Fruit fly (Drosophila melanogaster): ENCODE measurements around the gene orb.

The orb gene

dm6 chr3R:23297132-23297862 lies 16.6 kb upstream of the orb start:
- TF ChIP-seq CG12605 (GFP tag; IDR thresholded peaks at IDR 0.05) (no peak), CG17806 (tag; optimal IDR thresholded peaks at IDR 0.05) (no peak), fd96Ca (GFP tag; IDR thresholded peaks at IDR 0.05) (no peak), Pif1A (GFP tag; optimal IDR thresholded peaks at IDR 0.05) (no peak), CG9948 (tag; optimal IDR thresholded peaks at IDR 0.05) (no peak), rn (GFP tag; IDR thresholded peaks at IDR 0.05) (no peak), Pif1B (GFP tag; optimal IDR thresholded peaks at IDR 0.05) (no peak), Ets98B (GFP tag; IDR thresholded peaks at IDR 0.05) (no peak), D1 (tag; optimal IDR thresholded peaks at IDR 0.05) (no peak), CG10348 (GFP tag; IDR thresholded peaks at IDR 0.05) (no peak), CG13204 (GFP tag; optimal IDR thresholded peaks at IDR 0.05) (no peak), CG4496 (GFP tag; IDR thresholded peaks at IDR 0.05) (no peak), CG8301 (tag; optimal IDR thresholded peaks at IDR 0.05) (no peak), gl (tag; optimal IDR thresholded peaks at IDR 0.05) (no peak), CG34367 (tag; optimal IDR thresholded peaks at IDR 0.05) (no peak), CG15710 (tag; optimal IDR thresholded peaks at IDR 0.05) (peak; percentile 6), Snoo (tag; optimal IDR thresholded peaks at IDR 0.05) (peak; percentile 28), CG32121 (GFP tag; IDR thresholded peaks at IDR 0.05) (no peak), CG14655 (GFP tag; optimal IDR thresholded peaks at IDR 0.05) (peak; percentile 25), CG8159 (tag; optimal IDR thresholded peaks at IDR 0.05) (peak; percentile 18), EcR (GFP tag; optimal IDR thresholded peaks at IDR 0.05) (no peak)

- TF ChIP-seq CG12605 (GFP tag; IDR thresholded peaks at IDR 0.05) (0 out of 2 replicates have a peak, but pooled peaks have one; percentile 13), Ets98B (GFP tag; IDR thresholded peaks at IDR 0.05) (no peak), CG32121 (GFP tag; IDR thresholded peaks at IDR 0.05) (no peak), CG17806 (tag; optimal IDR thresholded peaks at IDR 0.05) (no peak), CG10348 (GFP tag; IDR thresholded peaks at IDR 0.05) (no peak), gl (tag; optimal IDR thresholded peaks at IDR 0.05) (no peak)
These were observed 15.5 kb upstream of the orb start for dm6 chr3R:23296146-23296545.

- TF ChIP-seq CG10348 (GFP tag; IDR thresholded peaks at IDR 0.05) (no peak), CG17806 (tag; optimal IDR thresholded peaks at IDR 0.05) (peak; percentile 42), gl (tag; optimal IDR thresholded peaks at IDR 0.05) (peak; percentile 80), D1 (tag; optimal IDR thresholded peaks at IDR 0.05) (peak; percentile 20), Pif1A (GFP tag; optimal IDR thresholded peaks at IDR 0.05) (peak; percentile 81), Ets98B (GFP tag; IDR thresholded peaks at IDR 0.05) (peak; percentile 81), fd96Ca (GFP tag; IDR thresholded peaks at IDR 0.05) (peak; percentile 77; the same call in 2 of the 3 replicates), CG13204 (GFP tag; optimal IDR thresholded peaks at IDR 0.05) (peak; percentile 65), CG15710 (tag; optimal IDR thresholded peaks at IDR 0.05) (peak; percentile 37), CG34367 (tag; optimal IDR thresholded peaks at IDR 0.05) (peak; percentile 59), EcR (GFP tag; optimal IDR thresholded peaks at IDR 0.05) (peak; percentile 60), CG32121 (GFP tag; IDR thresholded peaks at IDR 0.05) (peak; percentile 82), CG9948 (tag; optimal IDR thresholded peaks at IDR 0.05) (peak; percentile 35), Pif1B (GFP tag; optimal IDR thresholded peaks at IDR 0.05) (peak; percentile 65), CG4496 (GFP tag; IDR thresholded peaks at IDR 0.05) (peak; percentile 94), CG8159 (tag; optimal IDR thresholded peaks at IDR 0.05) (peak; percentile 50), CG14655 (GFP tag; optimal IDR thresholded peaks at IDR 0.05) (peak; percentile 58), Snoo (tag; optimal IDR thresholded peaks at IDR 0.05) (peak; percentile 64), rn (GFP tag; IDR thresholded peaks at IDR 0.05) (0 out of 2 replicates have a peak, but pooled peaks have one; percentile 14), CG8301 (tag; optimal IDR thresholded peaks at IDR 0.05) (peak; percentile 49), CG12605 (GFP tag; IDR thresholded peaks at IDR 0.05) (peak; percentile 75)
These were observed 14.7 kb upstream of the orb start for dm6 chr3R:23295360-23295772.

dm6 chr3R:23293066-23293777 lies 12.6 kb upstream of the orb start:
- peak; percentile 78 for TF ChIP-seq fd96Ca (GFP tag; IDR thresholded peaks at IDR 0.05)
- peak; percentile 54 for TF ChIP-seq Snoo (tag; optimal IDR thresholded peaks at IDR 0.05)
- TF ChIP-seq CG10348 (GFP tag; IDR thresholded peaks at IDR 0.05): no peak
- peak; percentile 84 for TF ChIP-seq CG4496 (GFP tag; IDR thresholded peaks at IDR 0.05)
- TF ChIP-seq CG32121 (GFP tag; IDR thresholded peaks at IDR 0.05): peak; percentile 80
- no peak for TF ChIP-seq EcR (GFP tag; optimal IDR thresholded peaks at IDR 0.05)
- no peak for TF ChIP-seq rn (GFP tag; IDR thresholded peaks at IDR 0.05)
- TF ChIP-seq CG15710 (tag; optimal IDR thresholded peaks at IDR 0.05): peak; percentile 57
- TF ChIP-seq Pif1A (GFP tag; optimal IDR thresholded peaks at IDR 0.05): peak; percentile 48
- peak; percentile 42 for TF ChIP-seq CG8159 (tag; optimal IDR thresholded peaks at IDR 0.05)
- TF ChIP-seq CG8301 (tag; optimal IDR thresholded peaks at IDR 0.05): peak; percentile 55
- peak; percentile 80 for TF ChIP-seq Ets98B (GFP tag; IDR thresholded peaks at IDR 0.05)
- peak; percentile 57 for TF ChIP-seq CG9948 (tag; optimal IDR thresholded peaks at IDR 0.05)
- TF ChIP-seq CG13204 (GFP tag; optimal IDR thresholded peaks at IDR 0.05): peak; percentile 56
- peak; percentile 67 for TF ChIP-seq Pif1B (GFP tag; optimal IDR thresholded peaks at IDR 0.05)
- peak; percentile 54 for TF ChIP-seq CG34367 (tag; optimal IDR thresholded peaks at IDR 0.05)
- peak; percentile 61 for TF ChIP-seq CG12605 (GFP tag; IDR thresholded peaks at IDR 0.05)
- TF ChIP-seq gl (tag; optimal IDR thresholded peaks at IDR 0.05): peak; percentile 78
- TF ChIP-seq CG17806 (tag; optimal IDR thresholded peaks at IDR 0.05): peak; percentile 47
- TF ChIP-seq CG14655 (GFP tag; optimal IDR thresholded peaks at IDR 0.05): peak; percentile 64
- TF ChIP-seq D1 (tag; optimal IDR thresholded peaks at IDR 0.05): no peak

dm6 chr3R:23292267-23292666 lies 11.6 kb upstream of the orb start:
- TF ChIP-seq D1 (tag; optimal IDR thresholded peaks at IDR 0.05) (no peak), Pif1A (GFP tag; optimal IDR thresholded peaks at IDR 0.05) (no peak), CG34367 (tag; optimal IDR thresholded peaks at IDR 0.05) (no peak), CG15710 (tag; optimal IDR thresholded peaks at IDR 0.05) (no peak), CG8301 (tag; optimal IDR thresholded peaks at IDR 0.05) (no peak), CG17806 (tag; optimal IDR thresholded peaks at IDR 0.05) (no peak), CG13204 (GFP tag; optimal IDR thresholded peaks at IDR 0.05) (no peak), fd96Ca (GFP tag; IDR thresholded peaks at IDR 0.05) (no peak), CG14655 (GFP tag; optimal IDR thresholded peaks at IDR 0.05) (no peak), rn (GFP tag; IDR thresholded peaks at IDR 0.05) (no peak), CG10348 (GFP tag; IDR thresholded peaks at IDR 0.05) (no peak), CG9948 (tag; optimal IDR thresholded peaks at IDR 0.05) (no peak), CG8159 (tag; optimal IDR thresholded peaks at IDR 0.05) (no peak), Ets98B (GFP tag; IDR thresholded peaks at IDR 0.05) (no peak), Snoo (tag; optimal IDR thresholded peaks at IDR 0.05) (no peak), Pif1B (GFP tag; optimal IDR thresholded peaks at IDR 0.05) (no peak), EcR (GFP tag; optimal IDR thresholded peaks at IDR 0.05) (no peak), CG12605 (GFP tag; IDR thresholded peaks at IDR 0.05) (no peak), gl (tag; optimal IDR thresholded peaks at IDR 0.05) (no peak)
